Fruit fly (Drosophila melanogaster): ENCODE measurements around the gene js.

Gene js

DNA sequence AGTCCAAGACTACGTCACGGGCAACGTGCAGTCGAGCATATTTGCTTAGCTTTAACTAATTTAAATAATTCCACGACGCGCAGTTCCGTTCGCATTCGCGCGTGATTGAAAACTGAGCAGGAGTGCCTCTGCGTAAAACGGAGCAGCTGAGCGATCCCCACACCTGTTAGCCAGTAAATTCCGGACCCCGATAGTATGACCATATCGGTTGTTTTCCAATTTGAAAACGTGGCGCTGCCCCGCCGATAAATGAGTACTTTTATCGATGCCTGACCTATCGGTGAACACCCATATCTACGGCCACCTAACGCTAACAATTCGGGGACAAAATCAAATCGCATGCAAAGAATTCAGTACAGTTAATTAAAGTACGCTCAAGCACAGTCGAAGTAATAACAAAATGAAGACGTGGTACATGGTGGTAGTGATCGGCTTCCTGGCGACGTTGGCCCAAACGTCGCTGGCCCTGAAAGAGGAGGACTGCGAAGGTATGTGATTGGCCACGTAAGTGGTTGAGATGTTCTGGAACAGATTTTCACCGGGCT lies 18.9 kb downstream of the js start, which contains the start of the genes CG14879 and Manf (continued):
- peak; percentile 8 for TF ChIP-seq nmo (GFP tag; optimal IDR thresholded peaks at IDR 0.05)
- peak; percentile 26 for TF ChIP-seq D (optimal IDR thresholded peaks at IDR 0.05)
- no peak for TF ChIP-seq D (GFP tag; optimal IDR thresholded peaks at IDR 0.05)
- TF ChIP-seq crp (GFP tag; optimal IDR thresholded peaks at IDR 0.05), result peak in 1 of 2 experiments; percentile 79
- TF ChIP-seq Bgb (GFP tag; IDR thresholded peaks at IDR 0.05; ENCODE audit: partially characterized antibody), result peak; percentile 62
- TF ChIP-seq vvl (GFP tag; IDR thresholded peaks at IDR 0.05), result peak; percentile 43; the same call in 1 of the 2 replicates
- TF ChIP-seq CG3726 (GFP tag; IDR thresholded peaks at IDR 0.05), result no peak
- no peak for TF ChIP-seq CG1832 (GFP tag; optimal IDR thresholded peaks at IDR 0.05)
- peak; percentile 71 for TF ChIP-seq CG34224 (GFP tag; IDR thresholded peaks at IDR 0.05; ENCODE audit: partially characterized antibody)
- TF ChIP-seq CG8290 (GFP tag; optimal IDR thresholded peaks at IDR 0.05), result no peak
- peak in 1 of 2 experiments; percentile 56 for TF ChIP-seq CG8290 (tag; optimal IDR thresholded peaks at IDR 0.05)
- TF ChIP-seq jing (GFP tag; optimal IDR thresholded peaks at IDR 0.05), result no peak

- TF ChIP-seq gsb (GFP tag; IDR thresholded peaks at IDR 0.05), result no peak
- TF ChIP-seq CG14965 (GFP tag; optimal IDR thresholded peaks at IDR 0.05; ENCODE audit: borderline replicate concordance), result no peak
- no peak for TF ChIP-seq CG7928 (GFP tag; optimal IDR thresholded peaks at IDR 0.05)
- TF ChIP-seq CG10462 (GFP tag; optimal IDR thresholded peaks at IDR 0.05), result no peak
- TF ChIP-seq tap (tag; optimal IDR thresholded peaks at IDR 0.05), result no peak
- no peak for TF ChIP-seq Lpt (GFP tag; optimal IDR thresholded peaks at IDR 0.05)
- peak in 1 of 2 experiments; percentile 20 for TF ChIP-seq Pdp1 (GFP tag; optimal IDR thresholded peaks at IDR 0.05)
- peak; percentile 98 for TF ChIP-seq abd-A (tag; optimal IDR thresholded peaks at IDR 0.05)
- TF ChIP-seq B-H1 (GFP tag; IDR thresholded peaks at IDR 0.05), result no peak
- peak; percentile 68; the same call in 1 of the 2 replicates for TF ChIP-seq vvl (GFP tag; IDR thresholded peaks at IDR 0.05)
- TF ChIP-seq sens-2 (GFP tag; IDR thresholded peaks at IDR 0.05), result no peak
- TF ChIP-seq CG15514 (GFP tag; optimal IDR thresholded peaks at IDR 0.05), result peak; percentile 8
- peak; percentile 51 for TF ChIP-seq gro (GFP tag; optimal IDR thresholded peaks at IDR 0.05)
- TF ChIP-seq CG13894 (tag; optimal IDR thresholded peaks at IDR 0.05), result peak; percentile 89
- peak; percentile 48 for TF ChIP-seq CG10543 (GFP tag; optimal IDR thresholded peaks at IDR 0.05)
- no peak for TF ChIP-seq klu (GFP tag; IDR thresholded peaks at IDR 0.05)
- TF ChIP-seq CG4404 (GFP tag; IDR thresholded peaks at IDR 0.05), result no peak
- peak; percentile 73 for TF ChIP-seq Med (GFP tag)
- TF ChIP-seq sens (GFP tag), result peak; percentile 61
- no peak for TF ChIP-seq CG11504 (tag; optimal IDR thresholded peaks at IDR 0.05)
- TF ChIP-seq CG32532 (GFP tag; IDR thresholded peaks at IDR 0.05), result 0 out of 2 replicates have a peak, but pooled peaks have one; percentile 12
- TF ChIP-seq ranshi (GFP tag; IDR thresholded peaks at IDR 0.05), result no peak
- peak; percentile 55 for TF ChIP-seq CG34376 (GFP tag; optimal IDR thresholded peaks at IDR 0.05)
- TF ChIP-seq Stat92E (GFP tag; optimal IDR thresholded peaks at IDR 0.05), result no peak
- TF ChIP-seq grau (tag; optimal IDR thresholded peaks at IDR 0.05), result peak; percentile 42
- no peak for TF ChIP-seq Fer2 (tag; optimal IDR thresholded peaks at IDR 0.05)
Observed at dm6 chr3R:16348289-16348688, 19.8 kb downstream of the js start.

DNA sequence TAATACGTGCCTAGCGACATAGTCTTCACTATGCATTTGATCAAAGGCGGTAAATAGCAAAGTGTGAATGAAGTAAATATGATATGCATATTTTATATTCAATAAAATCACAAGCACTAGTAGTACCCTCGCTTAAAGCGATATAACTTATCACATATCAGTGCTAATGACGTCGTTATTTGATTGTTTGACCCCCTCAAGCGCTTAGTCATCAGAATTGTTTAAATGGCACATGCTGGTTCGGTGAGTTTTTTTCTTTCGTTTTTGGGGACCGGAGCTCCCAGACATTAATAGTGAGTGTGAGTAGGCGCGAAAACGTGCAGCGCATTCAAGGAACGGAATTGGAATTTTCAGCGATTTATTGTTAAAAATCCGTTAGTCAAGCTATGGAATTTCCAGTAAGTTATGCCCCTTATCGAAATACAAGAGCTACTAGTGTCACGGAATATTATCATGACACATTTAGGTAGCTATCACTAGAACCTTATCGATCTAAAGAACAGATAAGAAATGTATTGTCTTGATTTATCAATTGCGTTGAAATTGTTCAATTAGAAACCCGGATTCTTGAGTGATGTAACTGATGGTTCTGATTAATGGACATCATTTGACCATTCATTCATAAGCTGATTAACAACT lies 20.4 kb downstream of the js start:
- TF ChIP-seq nerfin-2 (GFP tag; IDR thresholded peaks at IDR 0.05; ENCODE audit: partially characterized antibody), result no peak
- no peak for TF ChIP-seq NFAT (GFP tag; IDR thresholded peaks at IDR 0.05)
- TF ChIP-seq grn (GFP tag; optimal IDR thresholded peaks at IDR 0.05), result peak; percentile 93
- no peak for TF ChIP-seq Fer2 (tag; optimal IDR thresholded peaks at IDR 0.05)
- peak; percentile 85 for TF ChIP-seq sug (tag; optimal IDR thresholded peaks at IDR 0.05)
- peak; percentile 90 for TF ChIP-seq exex (tag; optimal IDR thresholded peaks at IDR 0.05)
- no peak for TF ChIP-seq CG3726 (GFP tag; IDR thresholded peaks at IDR 0.05)
- peak; percentile 86 for TF ChIP-seq sqz (GFP tag; optimal IDR thresholded peaks at IDR 0.05)
- TF ChIP-seq lab (GFP tag; optimal IDR thresholded peaks at IDR 0.05), result peak; percentile 3
- no peak for TF ChIP-seq org-1 (GFP tag; optimal IDR thresholded peaks at IDR 0.05)
- TF ChIP-seq BtbVII (GFP tag; optimal IDR thresholded peaks at IDR 0.05), result peak; percentile 10
- TF ChIP-seq mirr (GFP tag; optimal IDR thresholded peaks at IDR 0.05), result peak; percentile 66
- no peak for TF ChIP-seq CG43689 (GFP tag; IDR thresholded peaks at IDR 0.05)
